Fruit fly (Drosophila melanogaster): Measurements from ENCODE around the gene CG13895.

CG13895 gene

dm6 chr3L:725527-726191 is 17.7 kb upstream of the CG13895 start (continued):
- TF ChIP-seq CG32006 (GFP tag; optimal IDR thresholded peaks at IDR 0.05) = peak; percentile 26
- peak; percentile 78 for TF ChIP-seq pdm3 (GFP tag; optimal IDR thresholded peaks at IDR 0.05)
- TF ChIP-seq Met (GFP tag; optimal IDR thresholded peaks at IDR 0.05) = peak; percentile 94
- peak; percentile 32 for TF ChIP-seq CG11762 (GFP tag; optimal IDR thresholded peaks at IDR 0.05; ENCODE audit: insufficient read depth)
- TF ChIP-seq CG1621 (tag; optimal IDR thresholded peaks at IDR 0.05) = peak; percentile 72
- TF ChIP-seq CG7368 (GFP tag; optimal IDR thresholded peaks at IDR 0.05) = peak; percentile 68
- TF ChIP-seq net (GFP tag; optimal IDR thresholded peaks at IDR 0.05) = peak; percentile 44
- TF ChIP-seq esn (GFP tag; optimal IDR thresholded peaks at IDR 0.05) = peak; percentile 93
- no peak for TF ChIP-seq CG11294 (GFP tag; IDR thresholded peaks at IDR 0.05)
- TF ChIP-seq Ets96B (tag; optimal IDR thresholded peaks at IDR 0.05) = peak; percentile 74
- no peak for TF ChIP-seq Eip93F (GFP tag; optimal IDR thresholded peaks at IDR 0.05)
- peak; percentile 57 for TF ChIP-seq CG3032 (tag; optimal IDR thresholded peaks at IDR 0.05)
- peak; percentile 79 for TF ChIP-seq CG34406 (GFP tag; optimal IDR thresholded peaks at IDR 0.05)
- TF ChIP-seq Blimp-1 (GFP tag; optimal IDR thresholded peaks at IDR 0.05) = peak; percentile 64
- peak; percentile 78 for TF ChIP-seq OdsH (GFP tag; optimal IDR thresholded peaks at IDR 0.05)
- peak; percentile 61 for TF ChIP-seq Eip75B (GFP tag; optimal IDR thresholded peaks at IDR 0.05)
- peak; percentile 83 for TF ChIP-seq CG6163 (GFP tag; IDR thresholded peaks at IDR 0.05)
- peak; percentile 38 for TF ChIP-seq dsx (GFP tag; optimal IDR thresholded peaks at IDR 0.05; ENCODE audit: poor library complexity, severe bottlenecking)
- peak; percentile 76 for TF ChIP-seq achi (GFP tag; optimal IDR thresholded peaks at IDR 0.05)

dm6 chr3L:724518-725341 is 16.7 kb upstream of the CG13895 start:
- peak; percentile 97 for TF ChIP-seq svp (GFP tag)
- TF ChIP-seq Hr38 (GFP tag; optimal IDR thresholded peaks at IDR 0.05) = no peak
- peak; percentile 99 for TF ChIP-seq Eip78C (GFP tag)
- TF ChIP-seq CG8119 (GFP tag; IDR thresholded peaks at IDR 0.05) = peak; percentile 93
- TF ChIP-seq ss (GFP tag; optimal IDR thresholded peaks at IDR 0.05) = peak; percentile 88 to 90
- peak; percentile 98 for TF ChIP-seq esn (GFP tag; optimal IDR thresholded peaks at IDR 0.05)
- peak; percentile 85 for TF ChIP-seq CG6276 (GFP tag; optimal IDR thresholded peaks at IDR 0.05)
- peak; percentile 91 for TF ChIP-seq Ets96B (tag; optimal IDR thresholded peaks at IDR 0.05)
- TF ChIP-seq Sox15 (GFP tag; optimal IDR thresholded peaks at IDR 0.05) = peak; percentile 83
- peak; percentile 92 for TF ChIP-seq net (GFP tag; optimal IDR thresholded peaks at IDR 0.05)
- peak; percentile 95 for TF ChIP-seq Sox14 (GFP tag; optimal IDR thresholded peaks at IDR 0.05)
- TF ChIP-seq eg (GFP tag; IDR thresholded peaks at IDR 0.05) = peak; percentile 93
- TF ChIP-seq CG11762 (GFP tag; optimal IDR thresholded peaks at IDR 0.05; ENCODE audit: insufficient read depth) = peak; percentile 88
- TF ChIP-seq CG7368 (GFP tag; optimal IDR thresholded peaks at IDR 0.05) = peak; percentile 84
- TF ChIP-seq CG6808 (GFP tag; optimal IDR thresholded peaks at IDR 0.05) = peak; percentile 89
- TF ChIP-seq spab (GFP tag; optimal IDR thresholded peaks at IDR 0.05) = peak; percentile 93
- peak; percentile 95 for TF ChIP-seq CG10631 (GFP tag; optimal IDR thresholded peaks at IDR 0.05)
- peak; percentile 92 for TF ChIP-seq CG31627 (GFP tag; optimal IDR thresholded peaks at IDR 0.05)
- TF ChIP-seq CG11294 (GFP tag; IDR thresholded peaks at IDR 0.05) = peak; percentile 76
- peak; percentile 97 for TF ChIP-seq lz (GFP tag; optimal IDR thresholded peaks at IDR 0.05)
- peak; percentile 95 for TF ChIP-seq Met (GFP tag; optimal IDR thresholded peaks at IDR 0.05)
- TF ChIP-seq CG34406 (GFP tag; optimal IDR thresholded peaks at IDR 0.05) = peak; percentile 92
- TF ChIP-seq Hr4 (GFP tag; optimal IDR thresholded peaks at IDR 0.05) = peak; percentile 84
- TF ChIP-seq Eip75B (GFP tag; optimal IDR thresholded peaks at IDR 0.05) = peak; percentile 96
- peak; percentile 81 for TF ChIP-seq Eip93F (GFP tag; optimal IDR thresholded peaks at IDR 0.05)
- peak; percentile 92 for TF ChIP-seq achi (GFP tag; optimal IDR thresholded peaks at IDR 0.05)
- TF ChIP-seq topi (GFP tag; optimal IDR thresholded peaks at IDR 0.05) = peak; percentile 95
- TF ChIP-seq CG1621 (tag; optimal IDR thresholded peaks at IDR 0.05) = peak; percentile 95
- TF ChIP-seq CG9139 (GFP tag; optimal IDR thresholded peaks at IDR 0.05) = peak; percentile 87
- TF ChIP-seq CG4318 (GFP tag; optimal IDR thresholded peaks at IDR 0.05) = peak; percentile 80
- peak; percentile 90 for TF ChIP-seq CG3032 (tag; optimal IDR thresholded peaks at IDR 0.05)
- TF ChIP-seq pdm3 (GFP tag; optimal IDR thresholded peaks at IDR 0.05) = peak; percentile 91
- peak; percentile 97 for TF ChIP-seq fkh (GFP tag; optimal IDR thresholded peaks at IDR 0.05)
- TF ChIP-seq vri (GFP tag; optimal IDR thresholded peaks at IDR 0.05) = peak; percentile 78
- TF ChIP-seq CG3919 (GFP tag; optimal IDR thresholded peaks at IDR 0.05) = peak; percentile 92
- TF ChIP-seq Blimp-1 (GFP tag; optimal IDR thresholded peaks at IDR 0.05) = peak; percentile 76
- TF ChIP-seq acj6 (GFP tag; optimal IDR thresholded peaks at IDR 0.05) = peak; percentile 93
- peak; percentile 81 for TF ChIP-seq dac (GFP tag; optimal IDR thresholded peaks at IDR 0.05)
- TF ChIP-seq dsx (GFP tag; optimal IDR thresholded peaks at IDR 0.05; ENCODE audit: poor library complexity, severe bottlenecking) = peak; percentile 89
- peak; percentile 93 for TF ChIP-seq Ets21C (GFP tag; optimal IDR thresholded peaks at IDR 0.05)
- TF ChIP-seq CG6163 (GFP tag; IDR thresholded peaks at IDR 0.05) = peak; percentile 98
